Fruit fly (Drosophila melanogaster): ENCODE data around the gene CG15628.
A peak's percentile ranks its signal among the peaks of the same experiment; 100 is the strongest.

CG15628 gene

dm6 chr2L:4838494-4839320, 17.1 kb downstream of the CG15628 start (continued):
- no peak for TF ChIP-seq CoRest (tag; optimal IDR thresholded peaks at IDR 0.05)
- TF ChIP-seq cad (GFP tag; optimal IDR thresholded peaks at IDR 0.05) = no peak
- peak; percentile 3 for TF ChIP-seq tup (GFP tag; optimal IDR thresholded peaks at IDR 0.05)
- TF ChIP-seq bigmax (GFP tag; optimal IDR thresholded peaks at IDR 0.05) = no peak
- TF ChIP-seq CG12659 (GFP tag; optimal IDR thresholded peaks at IDR 0.05) = peak; percentile 16
- peak; percentile 38 for TF ChIP-seq CG33213 (GFP tag; optimal IDR thresholded peaks at IDR 0.05)
- no peak for TF ChIP-seq pros (GFP tag; optimal IDR thresholded peaks at IDR 0.05)
- no peak for TF ChIP-seq Antp (GFP tag; optimal IDR thresholded peaks at IDR 0.05)
- no peak for TF ChIP-seq sima (GFP tag; optimal IDR thresholded peaks at IDR 0.05)
- no peak for TF ChIP-seq ken (GFP tag; IDR thresholded peaks at IDR 0.05)
- no peak for TF ChIP-seq rib (GFP tag; IDR thresholded peaks at IDR 0.05)
- TF ChIP-seq Hand (GFP tag; optimal IDR thresholded peaks at IDR 0.05) = no peak
- no peak for TF ChIP-seq jigr1 (GFP tag; IDR thresholded peaks at IDR 0.05)
- no peak for TF ChIP-seq ab (GFP tag; optimal IDR thresholded peaks at IDR 0.05)
- no peak for TF ChIP-seq CG30403 (GFP tag; optimal IDR thresholded peaks at IDR 0.05)
- no peak for TF ChIP-seq CG9797 (GFP tag; optimal IDR thresholded peaks at IDR 0.05)
- no peak for TF ChIP-seq chn (GFP tag; optimal IDR thresholded peaks at IDR 0.05)
- TF ChIP-seq CG9727 (GFP tag; optimal IDR thresholded peaks at IDR 0.05) = peak; percentile 8
- TF ChIP-seq seq (GFP tag; IDR thresholded peaks at IDR 0.05) = no peak; the same call in 1 of the 2 replicates
- TF ChIP-seq slbo (GFP tag; IDR thresholded peaks at IDR 0.05) = no peak
- TF ChIP-seq tap (tag; optimal IDR thresholded peaks at IDR 0.05) = no peak
- TF ChIP-seq ro (GFP tag; IDR thresholded peaks at IDR 0.05) = no peak
- peak; percentile 5 for TF ChIP-seq Spps (tag; optimal IDR thresholded peaks at IDR 0.05)
- no peak for TF ChIP-seq Atf3 (GFP tag; optimal IDR thresholded peaks at IDR 0.05)
- TF ChIP-seq CG10147 (GFP tag; optimal IDR thresholded peaks at IDR 0.05) = no peak
- no peak for TF ChIP-seq CG34376 (GFP tag; optimal IDR thresholded peaks at IDR 0.05)
- no peak for TF ChIP-seq trh (GFP tag; optimal IDR thresholded peaks at IDR 0.05)
- no peak for TF ChIP-seq cato (GFP tag; optimal IDR thresholded peaks at IDR 0.05; ENCODE audit: borderline replicate concordance)
- no peak for TF ChIP-seq CG15269 (tag; optimal IDR thresholded peaks at IDR 0.05)
- no peak for TF ChIP-seq MESR4 (GFP tag; optimal IDR thresholded peaks at IDR 0.05)
- TF ChIP-seq CG1603 (tag; optimal IDR thresholded peaks at IDR 0.05) = no peak
- TF ChIP-seq unpg (GFP tag; optimal IDR thresholded peaks at IDR 0.05) = peak; percentile 25
- no peak for TF ChIP-seq unc-4 (GFP tag; IDR thresholded peaks at IDR 0.05; ENCODE audit: partially characterized antibody)
- TF ChIP-seq CG15601 (tag; optimal IDR thresholded peaks at IDR 0.05) = peak; percentile 79
- no peak for TF ChIP-seq CG12744 (GFP tag; optimal IDR thresholded peaks at IDR 0.05)
- no peak for TF ChIP-seq ssp (GFP tag; IDR thresholded peaks at IDR 0.05)
- TF ChIP-seq CG6791 (GFP tag; IDR thresholded peaks at IDR 0.05; ENCODE audit: partially characterized antibody) = no peak
- peak; percentile 91 for TF ChIP-seq p53 (GFP tag; optimal IDR thresholded peaks at IDR 0.05)
- peak; percentile 60 for TF ChIP-seq ATbp (GFP tag; optimal IDR thresholded peaks at IDR 0.05)
- TF ChIP-seq CG9932 (GFP tag; IDR thresholded peaks at IDR 0.05) = no peak
- no peak for TF ChIP-seq toy (GFP tag; IDR thresholded peaks at IDR 0.05)
- no peak for TF ChIP-seq CG32767 (GFP tag; IDR thresholded peaks at IDR 0.05)
- no peak for TF ChIP-seq CG4328 (GFP tag; optimal IDR thresholded peaks at IDR 0.05)
- TF ChIP-seq CG12299 (tag; optimal IDR thresholded peaks at IDR 0.05) = peak; percentile 53
- no peak for TF ChIP-seq pan (optimal IDR thresholded peaks at IDR 0.05)
- TF ChIP-seq pan (GFP tag; optimal IDR thresholded peaks at IDR 0.05 in 1 of 2, IDR thresholded peaks at IDR 0.05 in 1 of 2) = peak in 1 of 2 experiments; percentile 23
- TF ChIP-seq zen2 (GFP tag; IDR thresholded peaks at IDR 0.05; ENCODE audit: partially characterized antibody) = no peak
- TF ChIP-seq Gug (GFP tag; IDR thresholded peaks at IDR 0.05) = no peak
- peak; percentile 28 for TF ChIP-seq Fer1 (GFP tag; optimal IDR thresholded peaks at IDR 0.05)
- TF ChIP-seq dm (GFP tag; optimal IDR thresholded peaks at IDR 0.05) = no peak
